Fruit fly (Drosophila melanogaster) whole organism, embryonic: ENCODE measurements around the gene CG46303.

ENCODE experiments used
- CG12391 ChIP-seq: fragments of 200-800 bp; sonication (Bioruptor generic); optimal IDR thresholded peaks from 3 replicates; lab custom pipeline; 2018; ENCODE audit warnings: missing biosample characterization, mild to moderate bottlenecking, missing genetic modification characterization, moderate library complexity
- CG14965 ChIP-seq: fragments of 200-800 bp; sonication (Bioruptor generic); optimal IDR thresholded peaks from 2 replicates; lab custom pipeline; 2016; ENCODE audit warnings: missing biosample characterization, missing genetic modification characterization, borderline replicate concordance
- CG3407 ChIP-seq: fragments of 200-800 bp; sonication (Bioruptor generic); optimal IDR thresholded peaks from 2 replicates; lab custom pipeline; 2018; ENCODE audit warnings: missing biosample characterization, mild to moderate bottlenecking, missing genetic modification characterization
- CG4854 ChIP-seq: fragments of 200-800 bp; sonication (Bioruptor generic); optimal IDR thresholded peaks from 2 replicates; lab custom pipeline; 2016; ENCODE audit warnings: missing biosample characterization, missing genetic modification characterization, inconsistent platforms
- Hr39 ChIP-seq: fragments of >200 bp; optimal IDR thresholded peaks from 2 replicates; lab custom pipeline; 2017
- dati ChIP-seq: fragments of 200-800 bp; sonication (Bioruptor generic); IDR thresholded peaks from 2 replicates; pipeline ENCODE4 v1.3.6; 2022; ENCODE audit warnings: missing biosample characterization, missing genetic modification characterization

- peak; percentile 80 for TF ChIP-seq CG4854
- TF ChIP-seq Hr39 (lab: Kevin White, UChicago) = no peak
- TF ChIP-seq CG3407 (GFP tag; lab: Kevin White, UChicago) = peak; percentile 59
- TF ChIP-seq CG14965 (GFP tag; lab: Kevin White, UChicago) = peak; percentile 51
- no peak for TF ChIP-seq dati
- peak; percentile 86 for TF ChIP-seq CG12391 (tag; lab: Kevin White, UChicago)
Measured at dm6 chr3R:5789025-5789953, 32.5 kb upstream of the CG46303 start, which contains the start of the genes Hat1 and Rpn5.
